Fruit fly (Drosophila melanogaster): ENCODE data around the gene CG11035.
A peak's percentile ranks its signal among the peaks of the same experiment; 100 is the strongest.

- TF ChIP-seq BtbVII (GFP tag; optimal IDR thresholded peaks at IDR 0.05): no peak
- TF ChIP-seq CG6175 (GFP tag; IDR thresholded peaks at IDR 0.05): no peak
- TF ChIP-seq Dip2 (GFP tag; IDR thresholded peaks at IDR 0.05): no peak
- peak; percentile 15 for TF ChIP-seq CG17385 (GFP tag; optimal IDR thresholded peaks at IDR 0.05)
- no peak for TF ChIP-seq bcd (GFP tag; optimal IDR thresholded peaks at IDR 0.05)
- no peak for TF ChIP-seq Hmr (GFP tag; optimal IDR thresholded peaks at IDR 0.05)
- no peak for TF ChIP-seq chm (GFP tag; IDR thresholded peaks at IDR 0.05)
- TF ChIP-seq ato (GFP tag; IDR thresholded peaks at IDR 0.05; ENCODE audit: partially characterized antibody): no peak
- TF ChIP-seq lola (GFP tag; optimal IDR thresholded peaks at IDR 0.05): no peak
- TF ChIP-seq CG18619 (GFP tag; optimal IDR thresholded peaks at IDR 0.05): no peak
- TF ChIP-seq cato (GFP tag; optimal IDR thresholded peaks at IDR 0.05; ENCODE audit: borderline replicate concordance): no peak
- no peak for TF ChIP-seq CG4707 (GFP tag; optimal IDR thresholded peaks at IDR 0.05)
- no peak for TF ChIP-seq jing (GFP tag; optimal IDR thresholded peaks at IDR 0.05)
- no peak for TF ChIP-seq Doc2 (GFP tag; IDR thresholded peaks at IDR 0.05)
Observed at dm6 chr3R:8009080-8009620, 23.7 kb downstream of the CG11035 start, which contains the start of the genes CG11052 and CG3223.
